Fruit fly (Drosophila melanogaster) whole organism, embryonic: Measurements from ENCODE around the gene CG15403.

Experiments
- ATbp ChIP-seq: fragments of 200-800 bp; sonication (Bioruptor generic); optimal IDR thresholded peaks from 2 replicates; lab custom pipeline; 2017; ENCODE audit warnings: missing biosample characterization, mild to moderate bottlenecking, missing genetic modification characterization, missing genetic modification reagents
- Abd-B ChIP-seq: fragments of 200-800 bp; sonication (Bioruptor generic); optimal IDR thresholded peaks from 2 replicates; lab custom pipeline; 2018; ENCODE audit warnings: missing biosample characterization, mild to moderate bottlenecking, missing genetic modification characterization, moderate library complexity
- CG11696 ChIP-seq: fragments of 200-800 bp; sonication (Bioruptor generic); IDR thresholded peaks from 2 replicates; pipeline ENCODE4 v1.3.6; 2022; ENCODE audit warnings: missing biosample characterization, missing genetic modification characterization
- CG12104 ChIP-seq: fragments of 200-800 bp; sonication (Bioruptor generic); optimal IDR thresholded peaks from 3 replicates; lab custom pipeline; 2016; ENCODE audit warnings: missing biosample characterization, missing genetic modification characterization
- CG1233 ChIP-seq: fragments of 200-800 bp; sonication (Bioruptor generic); optimal IDR thresholded peaks from 4 replicates; lab custom pipeline; 2018; ENCODE audit warnings: missing biosample characterization, mild to moderate bottlenecking, missing genetic modification characterization
- CG12659 ChIP-seq: fragments of 200-800 bp; sonication (Bioruptor generic); optimal IDR thresholded peaks from 3 replicates; lab custom pipeline; 2017; ENCODE audit warnings: mild to moderate bottlenecking, missing biosample characterization, missing genetic modification reagents, missing genetic modification characterization
- CG14014 ChIP-seq: fragments of 200-800 bp; sonication (Bioruptor generic); IDR thresholded peaks from 2 replicates; pipeline ENCODE4 v1.3.6; 2022; ENCODE audit warnings: missing biosample characterization, missing genetic modification characterization
- CG15269 ChIP-seq: fragments of 200-800 bp; sonication (Bioruptor generic); optimal IDR thresholded peaks from 2 replicates; lab custom pipeline; 2018; ENCODE audit warnings: missing biosample characterization, mild to moderate bottlenecking, missing genetic modification characterization, moderate library complexity
- CG34422 ChIP-seq: fragments of 200-800 bp; sonication (Bioruptor generic); IDR thresholded peaks from 3 replicates; pipeline ENCODE4 v1.3.6; 2022; ENCODE audit warnings: missing biosample characterization, missing genetic modification characterization
- CG4707 ChIP-seq: fragments of 200-800 bp; sonication (Bioruptor generic); optimal IDR thresholded peaks from 2 replicates; lab custom pipeline; 2018; ENCODE audit warnings: missing biosample characterization, mild to moderate bottlenecking, missing genetic modification characterization, moderate library complexity
- CG6272 ChIP-seq: fragments of 200-800 bp; sonication (Bioruptor generic); IDR thresholded peaks from 2 replicates; pipeline ENCODE4 v1.3.6; 2022; ENCODE audit warnings: missing biosample characterization, missing genetic modification characterization
- CG6683 ChIP-seq: fragments of 200-800 bp; sonication (Bioruptor generic); optimal IDR thresholded peaks from 2 replicates; lab custom pipeline; 2017; ENCODE audit warnings: missing biosample characterization, mild to moderate bottlenecking, missing genetic modification characterization, missing genetic modification reagents
- CG7357 ChIP-seq: fragments of 200-800 bp; sonication (Bioruptor generic); IDR thresholded peaks from 3 replicates; pipeline ENCODE4 v1.3.6; 2022; ENCODE audit warnings: missing biosample characterization, missing genetic modification characterization
- CG7372 ChIP-seq: fragments of 200-800 bp; sonication (Bioruptor generic); IDR thresholded peaks from 2 replicates; pipeline ENCODE4 v1.3.6; 2022; ENCODE audit warnings: missing biosample characterization, missing genetic modification characterization
- CG7556 ChIP-seq: fragments of 200-800 bp; sonication (Bioruptor generic); optimal IDR thresholded peaks from 2 replicates; lab custom pipeline; 2017; ENCODE audit warnings: missing biosample characterization, mild to moderate bottlenecking, missing genetic modification characterization
- CG7987 ChIP-seq: fragments of 200-800 bp; sonication (Bioruptor generic); optimal IDR thresholded peaks from 2 replicates; lab custom pipeline; 2018; ENCODE audit warnings: missing biosample characterization, mild to moderate bottlenecking, missing genetic modification characterization, moderate library complexity
- CG8290 ChIP-seq, 3 experiments: fragments of 200-800 bp; sonication (Bioruptor generic); optimal IDR thresholded peaks; 2 replicates each; lab custom pipeline; 2016 to 2019; ENCODE audit warnings: missing biosample characterization in 3 of 3, missing genetic modification characterization in 3 of 3, mild to moderate bottlenecking in 2 of 3, moderate library complexity in 1 of 3
- CG9797 ChIP-seq: fragments of 200-800 bp; sonication (Bioruptor generic); optimal IDR thresholded peaks from 3 replicates; lab custom pipeline; 2018; ENCODE audit warnings: missing biosample characterization, mild to moderate bottlenecking, missing genetic modification characterization
- Dad ChIP-seq: fragments of 200-800 bp; sonication (Bioruptor generic); optimal IDR thresholded peaks from 3 replicates; lab custom pipeline; 2016; ENCODE audit warnings: missing biosample characterization, missing genetic modification characterization
- Dll ChIP-seq: fragments of 200-800 bp; sonication (Bioruptor generic); IDR thresholded peaks from 4 replicates; pipeline ENCODE4 v1.3.6; 2022; ENCODE audit warnings: missing biosample characterization, missing genetic modification characterization; ENCODE audit not compliant: partially characterized antibody
- H2.0 ChIP-seq: fragments of 200-800 bp; sonication (Bioruptor generic); IDR thresholded peaks from 2 replicates; pipeline ENCODE4 v1.3.6; 2022; ENCODE audit warnings: missing biosample characterization, missing genetic modification characterization
- Hmx ChIP-seq: fragments of 200-800 bp; sonication (Bioruptor generic); optimal IDR thresholded peaks from 2 replicates; lab custom pipeline; 2016; ENCODE audit warnings: missing biosample characterization, missing genetic modification characterization
- Hsf ChIP-seq: fragments of 200-800 bp; sonication (Bioruptor generic); optimal IDR thresholded peaks from 3 replicates; lab custom pipeline; 2016; ENCODE audit warnings: missing biosample characterization, missing genetic modification characterization
- MESR4 ChIP-seq: fragments of 200-800 bp; sonication (Bioruptor generic); optimal IDR thresholded peaks from 2 replicates; lab custom pipeline; 2018; ENCODE audit warnings: missing biosample characterization, mild to moderate bottlenecking, missing genetic modification characterization, moderate library complexity
- Mrtf ChIP-seq: fragments of 200-800 bp; sonication (Bioruptor generic); IDR thresholded peaks from 3 replicates; pipeline ENCODE4 v1.3.6; 2022; ENCODE audit warnings: missing biosample characterization, missing genetic modification characterization
- NK7.1 ChIP-seq: fragments of 200-800 bp; sonication (Bioruptor generic); optimal IDR thresholded peaks from 3 replicates; lab custom pipeline; 2016; ENCODE audit warnings: missing biosample characterization, missing genetic modification characterization
- PHDP ChIP-seq: fragments of 200-800 bp; sonication (Bioruptor generic); optimal IDR thresholded peaks from 3 replicates; lab custom pipeline; 2018; ENCODE audit warnings: missing biosample characterization, mild to moderate bottlenecking, missing genetic modification characterization, moderate library complexity
- Poxn ChIP-seq: fragments of 200-800 bp; sonication (Bioruptor generic); IDR thresholded peaks from 2 replicates; pipeline ENCODE4 v1.3.6; 2022; ENCODE audit warnings: missing biosample characterization, missing genetic modification characterization
- cad ChIP-seq: fragments of >200 bp; optimal IDR thresholded peaks from 2 replicates; lab custom pipeline; 2017; ENCODE audit warnings: missing biosample characterization, missing genetic modification characterization
- chinmo ChIP-seq: fragments of 200-800 bp; sonication (Bioruptor generic); IDR thresholded peaks from 4 replicates; pipeline ENCODE4 v1.3.6; 2022; ENCODE audit warnings: missing biosample characterization, missing genetic modification characterization; ENCODE audit not compliant: partially characterized antibody
- dpn ChIP-seq, 2 experiments: fragments of 200-800 bp; sonication (Bioruptor generic); optimal IDR thresholded peaks; 3 replicates each; lab custom pipeline; 2016; ENCODE audit warnings: missing biosample characterization in 2 of 2, missing genetic modification characterization in 2 of 2
- ems ChIP-seq: fragments of 200-800 bp; sonication (Bioruptor generic); optimal IDR thresholded peaks from 3 replicates; lab custom pipeline; 2016; ENCODE audit warnings: missing biosample characterization, missing genetic modification characterization
- fd102C ChIP-seq: fragments of 200-800 bp; sonication (Bioruptor generic); optimal IDR thresholded peaks from 2 replicates; lab custom pipeline; 2018; ENCODE audit warnings: missing biosample characterization, mild to moderate bottlenecking, missing genetic modification characterization, moderate library complexity
- grn ChIP-seq: fragments of 200-800 bp; sonication (Bioruptor generic); optimal IDR thresholded peaks from 3 replicates; lab custom pipeline; 2017; ENCODE audit warnings: missing biosample characterization, missing genetic modification characterization
- her ChIP-seq: fragments of 200-800 bp; sonication (Bioruptor generic); optimal IDR thresholded peaks from 2 replicates; lab custom pipeline; 2016; ENCODE audit warnings: missing biosample characterization, missing genetic modification characterization
- jing ChIP-seq: fragments of 200-800 bp; sonication (Bioruptor generic); optimal IDR thresholded peaks from 2 replicates; lab custom pipeline; 2018; ENCODE audit warnings: missing biosample characterization, mild to moderate bottlenecking, missing genetic modification characterization
- kay ChIP-seq: fragments of 200-800 bp; sonication (Bioruptor generic); optimal IDR thresholded peaks from 2 replicates; lab custom pipeline; 2016; ENCODE audit warnings: missing biosample characterization, missing genetic modification characterization
- nerfin-2 ChIP-seq: fragments of 200-800 bp; sonication (Bioruptor generic); IDR thresholded peaks from 2 replicates; pipeline ENCODE4 v1.3.6; 2022; ENCODE audit warnings: missing biosample characterization, missing genetic modification characterization; ENCODE audit not compliant: partially characterized antibody
- nom ChIP-seq: fragments of 200-800 bp; sonication (Bioruptor generic); optimal IDR thresholded peaks from 2 replicates; lab custom pipeline; 2017; ENCODE audit warnings: missing biosample characterization, missing genetic modification characterization, mild to moderate bottlenecking, moderate library complexity, missing genetic modification reagents
- org-1 ChIP-seq: fragments of 200-800 bp; sonication (Bioruptor generic); optimal IDR thresholded peaks from 2 replicates; lab custom pipeline; 2017; ENCODE audit warnings: missing biosample characterization, missing genetic modification characterization
- otp ChIP-seq: fragments of 200-800 bp; sonication (Bioruptor generic); IDR thresholded peaks from 3 replicates; pipeline ENCODE4, ENCODE4 v1.3.6; 2022; ENCODE audit warnings: missing biosample characterization, missing genetic modification characterization
- pan ChIP-seq, 4 experiments: fragments of >200 bp in 3 of 4; fragments of 200-800 bp in 1 of 4; sonication (Bioruptor generic) in 1 of 4; optimal IDR thresholded peaks in 3 of 4; IDR thresholded peaks in 1 of 4; 2 replicates each; pipeline versions ENCODE4 v1.3.6 to Lab custom; 2017 to 2022; ENCODE audit warnings: missing biosample characterization in 2 of 4, missing genetic modification characterization in 2 of 4, mixed read lengths in 1 of 4
- prd ChIP-seq, 3 experiments: fragments of >200 bp in 2 of 3; fragments of 200-800 bp in 1 of 3; sonication (Bioruptor generic) in 1 of 3; optimal IDR thresholded peaks in 2 of 3; IDR thresholded peaks in 1 of 3; 2 replicates in 2 of 3; 3 replicates in 1 of 3; pipeline versions ENCODE4 v1.3.6 to Lab custom; 2017 to 2022; ENCODE audit warnings: missing biosample characterization in 1 of 3, missing genetic modification characterization in 1 of 3
- repo ChIP-seq: fragments of 200-800 bp; sonication (Bioruptor generic); optimal IDR thresholded peaks from 2 replicates; lab custom pipeline; 2016; ENCODE audit warnings: missing biosample characterization, missing genetic modification characterization
- row ChIP-seq: fragments of 200-800 bp; sonication (Bioruptor generic); IDR thresholded peaks from 3 replicates; pipeline ENCODE4 v1.3.6; 2022; ENCODE audit warnings: missing biosample characterization, missing genetic modification characterization
- so ChIP-seq: fragments of 200-800 bp; sonication (Bioruptor generic); IDR thresholded peaks from 3 replicates; pipeline ENCODE4 v1.3.6; 2022; ENCODE audit warnings: missing biosample characterization, missing genetic modification characterization
- ttk ChIP-seq: fragments of 200-800 bp; sonication (Bioruptor generic); IDR thresholded peaks from 2 replicates; pipeline ENCODE4 v2.1.2; 2022; ENCODE audit warnings: missing biosample characterization, missing genetic modification characterization
- vvl ChIP-seq: fragments of 200-800 bp; sonication (Bioruptor generic); IDR thresholded peaks from 2 replicates; pipeline ENCODE4 v1.3.6; 2022; ENCODE audit warnings: missing biosample characterization, missing genetic modification characterization

The CG15403 gene

dm6 chr2L:3120820-3121219 is 7.6 kb upstream of the CG15403 start (continued):
- TF ChIP-seq ATbp (GFP tag; lab: Kevin White, UChicago) (peak; percentile 30), PHDP (tag; lab: Kevin White, UChicago) (peak; percentile 5), kay (GFP tag; lab: Kevin White, UChicago) (no peak), CG11696 (GFP tag; lab: Robert Waterston, UW) (no peak), CG7357 (GFP tag; lab: Robert Waterston, UW) (no peak), cad (GFP tag; lab: Kevin White, UChicago) (no peak), CG7372 (GFP tag; lab: Robert Waterston, UW) (no peak), nerfin-2 (GFP tag; lab: Robert Waterston, UW) (no peak), CG9797 (GFP tag; lab: Kevin White, UChicago) (no peak), CG1233 (GFP tag; lab: Kevin White, UChicago) (no peak)
- TF ChIP-seq, all 482 proteins: peak for 8

- TF ChIP-seq fd102C (GFP tag; lab: Kevin White, UChicago) (no peak), CG7556 (no peak), CG34422 (GFP tag; lab: Robert Waterston, UW) (no peak), her (GFP tag; lab: Kevin White, UChicago) (no peak), pan (optimal IDR thresholded peaks at IDR 0.05; lab: Kevin White, UChicago) (no peak), pan (GFP tag; optimal IDR thresholded peaks at IDR 0.05 in 1 of 2, IDR thresholded peaks at IDR 0.05 in 1 of 2) (peak in 1 of 2 experiments; percentile 44), chinmo (GFP tag; lab: Robert Waterston, UW) (0 out of 4 replicates have a peak, but pooled peaks have one; percentile 14), Hsf (no peak), CG8290 (GFP tag; optimal IDR thresholded peaks at IDR 0.05; lab: Kevin White, UChicago) (no peak), CG8290 (tag; optimal IDR thresholded peaks at IDR 0.05; lab: Kevin White, UChicago) (peak in 1 of 2 experiments; percentile 36), CG12104 (GFP tag; lab: Kevin White, UChicago) (no peak), org-1 (GFP tag; lab: Kevin White, UChicago) (no peak), dpn (GFP tag; optimal IDR thresholded peaks at IDR 0.05; lab: Kevin White, UChicago) (peak in 1 of 2 experiments; percentile 10), Hmx (GFP tag; lab: Kevin White, UChicago) (no peak), ems (GFP tag; lab: Kevin White, UChicago) (no peak), Abd-B (GFP tag; lab: Kevin White, UChicago) (peak; percentile 31), otp (GFP tag; lab: Robert Waterston, UW) (0 out of 3 replicates have a peak, but pooled peaks have one; percentile 29), CG7987 (no peak), Poxn (GFP tag; lab: Robert Waterston, UW) (no peak), Dll (GFP tag; lab: Robert Waterston, UW) (no peak), H2.0 (GFP tag; lab: Robert Waterston, UW) (peak; percentile 39; the same call in 1 of the 2 replicates), so (no peak), CG6683 (GFP tag; lab: Kevin White, UChicago) (no peak), nom (no peak), CG12659 (GFP tag; lab: Kevin White, UChicago) (no peak), row (GFP tag; lab: Robert Waterston, UW) (peak; percentile 61), jing (GFP tag; lab: Kevin White, UChicago) (no peak), CG11696 (GFP tag; lab: Robert Waterston, UW) (no peak), MESR4 (no peak), repo (no peak), CG14014 (GFP tag; lab: Robert Waterston, UW) (0 out of 2 replicates have a peak, but pooled peaks have one; percentile 28), Mrtf (GFP tag; lab: Robert Waterston, UW) (no peak), CG15269 (no peak), vvl (GFP tag; lab: Robert Waterston, UW) (peak; percentile 45), CG6272 (no peak), Dad (GFP tag; lab: Kevin White, UChicago) (no peak), CG4707 (no peak), ttk (no peak), prd (optimal IDR thresholded peaks at IDR 0.05; lab: Kevin White, UChicago) (no peak), prd (GFP tag; IDR thresholded peaks at IDR 0.05; lab: Robert Waterston, UW) (0 out of 3 replicates have a peak, but pooled peaks have one; percentile 14), NK7.1 (GFP tag; lab: Kevin White, UChicago) (no peak), grn (GFP tag; lab: Kevin White, UChicago) (no peak)
Observed at dm6 chr2L:3121325-3121724, 7.1 kb upstream of the CG15403 start.
